Fruit fly (Drosophila melanogaster) S2 (cell line): ENCODE results near the gene Atg5.

Experiments used
- CG8478 ChIP-seq: fragments of >200 bp; optimal IDR thresholded peaks from 2 replicates; lab custom pipeline; 2018
- CTCF ChIP-seq, 2 experiments: fragments of >200 bp; optimal IDR thresholded peaks; 2 replicates each; lab custom pipeline; 2018

DNA sequence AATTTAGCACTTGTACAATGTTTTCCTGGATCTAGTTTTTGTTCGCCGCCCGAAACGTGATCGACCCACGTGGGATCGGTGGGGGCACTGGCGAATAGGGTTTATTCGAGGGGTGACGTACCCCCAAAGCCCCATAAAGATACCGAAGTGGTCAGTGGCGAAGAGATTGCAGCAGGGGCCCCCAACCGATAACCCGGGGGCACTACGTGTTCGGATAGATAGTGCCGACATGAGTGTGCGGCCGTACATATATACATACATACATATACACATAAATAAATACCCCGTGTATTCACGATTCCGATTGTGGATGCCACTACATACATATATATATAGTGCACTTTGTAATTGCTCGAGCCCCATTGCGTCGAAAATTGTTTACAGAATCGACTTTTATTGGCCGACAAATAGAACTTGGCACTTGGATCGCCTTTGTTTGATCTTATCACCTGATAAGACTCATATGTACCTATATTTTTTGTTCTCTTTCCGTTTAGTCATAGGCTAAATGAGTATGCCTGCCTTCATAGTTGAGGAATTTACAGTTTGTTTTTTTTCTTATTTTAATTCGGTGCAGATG is 19.6 kb downstream of the Atg5 start:
- no peak for TF ChIP-seq CG8478 (lab: Kevin White, UChicago)
- no peak for TF ChIP-seq CTCF (optimal IDR thresholded peaks at IDR 0.05; lab: Kevin White, UChicago)
